Fruit fly (Drosophila melanogaster) whole organism, adult: ENCODE data around the gene Ca-Ma2d.

ENCODE experiments used
- CG11617 ChIP-seq: fragments of 200-800 bp; sonication (Bioruptor generic); optimal IDR thresholded peaks from 2 replicates; lab custom pipeline; 2017; ENCODE audit warnings: mild to moderate bottlenecking, missing biosample characterization, missing genetic modification reagents, missing genetic modification characterization
- CG12768 ChIP-seq: fragments of 200-800 bp; sonication (Bioruptor generic); optimal IDR thresholded peaks from 2 replicates; lab custom pipeline; 2017; ENCODE audit warnings: missing biosample characterization, missing genetic modification characterization, mild to moderate bottlenecking, moderate library complexity, missing genetic modification reagents
- CG14711 ChIP-seq: fragments of 200-800 bp; sonication (Bioruptor generic); optimal IDR thresholded peaks from 2 replicates; lab custom pipeline; 2018; ENCODE audit warnings: missing biosample characterization, mild to moderate bottlenecking, missing genetic modification characterization, moderate library complexity
- CG1620 ChIP-seq: fragments of 200-800 bp; sonication (Bioruptor generic); optimal IDR thresholded peaks from 2 replicates; lab custom pipeline; 2016; ENCODE audit warnings: missing biosample characterization, missing genetic modification characterization
- CG33017 ChIP-seq: fragments of 200-800 bp; sonication (Bioruptor generic); optimal IDR thresholded peaks from 2 replicates; lab custom pipeline; 2018; ENCODE audit warnings: missing biosample characterization, mild to moderate bottlenecking, missing genetic modification characterization, moderate library complexity
- CG5204 ChIP-seq: fragments of 200-800 bp; sonication (Bioruptor generic); optimal IDR thresholded peaks from 2 replicates; lab custom pipeline; 2016; ENCODE audit warnings: missing biosample characterization, missing genetic modification characterization
- CG7045 ChIP-seq: fragments of 200-800 bp; sonication (Bioruptor generic); optimal IDR thresholded peaks from 2 replicates; lab custom pipeline; 2017; ENCODE audit warnings: missing biosample characterization, mild to moderate bottlenecking, missing genetic modification characterization
- CG7101 ChIP-seq: fragments of 200-800 bp; sonication (Bioruptor generic); optimal IDR thresholded peaks from 2 replicates; lab custom pipeline; 2018; ENCODE audit warnings: missing biosample characterization, mild to moderate bottlenecking, missing genetic modification characterization, moderate library complexity
- Clk ChIP-seq: fragments of 200-800 bp; sonication (Bioruptor generic); optimal IDR thresholded peaks from 2 replicates; lab custom pipeline; 2017; ENCODE audit warnings: missing biosample characterization, missing genetic modification characterization
- Crg-1 ChIP-seq: fragments of 200-800 bp; sonication (Bioruptor generic); optimal IDR thresholded peaks from 2 replicates; lab custom pipeline; 2016; ENCODE audit warnings: missing biosample characterization, missing genetic modification characterization
- Hr96 ChIP-seq: fragments of 200-800 bp; sonication (Bioruptor generic); optimal IDR thresholded peaks from 2 replicates; lab custom pipeline; 2016; ENCODE audit warnings: missing biosample characterization, missing genetic modification characterization
- Mnt ChIP-seq: fragments of 200-800 bp; sonication (Bioruptor generic); optimal IDR thresholded peaks from 2 replicates; lab custom pipeline; 2016; ENCODE audit warnings: missing biosample characterization, mild to moderate bottlenecking, missing genetic modification characterization
- bab1 ChIP-seq: fragments of 200-800 bp; sonication (Bioruptor generic); optimal IDR thresholded peaks from 3 replicates; lab custom pipeline; 2019; ENCODE audit warnings: missing biosample characterization, mild to moderate bottlenecking, missing genetic modification characterization, moderate library complexity
- cic ChIP-seq: fragments of 200-800 bp; sonication (Bioruptor generic); optimal IDR thresholded peaks from 2 replicates; lab custom pipeline; 2017; ENCODE audit warnings: missing biosample characterization, mild to moderate bottlenecking, missing genetic modification characterization, moderate library complexity
- cnc ChIP-seq, 2 experiments: fragments of >200 bp; optimal IDR thresholded peaks; 2 replicates each; lab custom pipeline; 2017
- kay ChIP-seq: fragments of 200-800 bp; sonication (Bioruptor generic); peaks from one replicate; lab custom pipeline; 2016; ENCODE audit warnings: missing biosample characterization, missing genetic modification characterization, borderline replicate concordance
- ovo ChIP-seq: fragments of 200-800 bp; sonication (Bioruptor generic); optimal IDR thresholded peaks from 2 replicates; lab custom pipeline; 2016; ENCODE audit warnings: missing biosample characterization, missing genetic modification characterization
- pad ChIP-seq: fragments of 200-800 bp; sonication (Bioruptor generic); optimal IDR thresholded peaks from 3 replicates; lab custom pipeline; 2017; ENCODE audit warnings: missing biosample characterization, missing genetic modification characterization, mild to moderate bottlenecking, moderate library complexity, missing genetic modification reagents
- tj ChIP-seq: fragments of 200-800 bp; sonication (Bioruptor generic); optimal IDR thresholded peaks from 3 replicates; lab custom pipeline; 2017; ENCODE audit warnings: missing biosample characterization, mild to moderate bottlenecking, missing genetic modification characterization, moderate library complexity
- toe ChIP-seq: fragments of 200-800 bp; sonication (Bioruptor generic); optimal IDR thresholded peaks from 2 replicates; lab custom pipeline; 2016; ENCODE audit warnings: missing biosample characterization, missing genetic modification characterization

Gene Ca-Ma2d

DNA sequence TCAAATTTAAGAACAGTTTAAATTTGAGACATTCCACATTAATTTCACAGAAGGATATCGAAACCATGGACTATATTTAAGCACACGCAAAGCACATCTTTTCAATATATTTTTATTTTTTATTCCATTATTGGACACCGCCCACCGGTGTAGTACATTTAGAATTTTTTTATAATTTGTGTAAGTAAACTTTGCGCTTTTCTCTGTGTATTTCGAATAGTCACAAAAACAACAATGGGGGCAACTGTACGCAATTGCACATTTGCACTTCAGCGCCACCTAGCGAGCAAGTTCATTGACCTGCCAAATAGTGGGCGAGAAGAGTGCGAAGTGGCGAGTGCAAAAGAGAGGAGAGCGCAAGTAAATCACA, 44.5 kb downstream of the Ca-Ma2d start:
- no peak for TF ChIP-seq kay (GFP tag; lab: Kevin White, UChicago)
- TF ChIP-seq tj (GFP tag; lab: Kevin White, UChicago), result peak; percentile 24
- peak; percentile 26 for TF ChIP-seq CG7101 (tag; lab: Kevin White, UChicago)
- TF ChIP-seq cnc (optimal IDR thresholded peaks at IDR 0.05; lab: Kevin White, UChicago), result no peak
- TF ChIP-seq ovo (GFP tag; lab: Kevin White, UChicago), result no peak
- no peak for TF ChIP-seq Crg-1 (GFP tag; lab: Kevin White, UChicago)
- TF ChIP-seq pad (GFP tag; lab: Kevin White, UChicago), result peak; percentile 15
- peak; percentile 2 for TF ChIP-seq CG14711
- no peak for TF ChIP-seq Mnt (GFP tag; lab: Kevin White, UChicago)
- no peak for TF ChIP-seq Hr96 (GFP tag; lab: Kevin White, UChicago)
- TF ChIP-seq CG1620 (GFP tag; lab: Kevin White, UChicago), result no peak
- no peak for TF ChIP-seq cic (GFP tag; lab: Kevin White, UChicago)
- peak; percentile 30 for TF ChIP-seq CG11617 (GFP tag; lab: Kevin White, UChicago)
- TF ChIP-seq CG33017 (tag; lab: Kevin White, UChicago), result no peak
- TF ChIP-seq CG5204, result peak; percentile 31
- TF ChIP-seq Clk, result peak; percentile 30
- TF ChIP-seq CG7045, result peak; percentile 7
- TF ChIP-seq bab1, result no peak
- no peak for TF ChIP-seq toe (GFP tag; lab: Kevin White, UChicago)

DNA sequence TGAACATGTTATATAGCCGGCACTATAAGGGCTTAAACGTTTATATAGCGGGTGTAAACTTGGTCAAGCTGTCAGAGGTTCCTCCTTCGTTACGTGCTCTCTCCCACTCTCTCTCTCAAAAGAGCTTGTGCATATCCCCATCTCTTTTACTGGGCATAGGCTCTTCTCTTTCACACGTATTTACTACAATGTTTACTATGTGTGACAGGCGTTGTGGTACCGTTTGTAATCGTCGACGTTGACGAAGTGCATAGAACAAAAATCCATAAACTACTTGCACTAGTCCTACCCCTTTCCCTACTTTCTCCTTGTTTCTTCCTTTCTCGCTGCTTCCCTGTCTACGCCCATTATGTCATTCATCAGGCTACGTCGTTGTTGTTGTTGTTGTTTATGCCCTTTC, 45.5 kb downstream of the Ca-Ma2d start:
- TF ChIP-seq pad (GFP tag; lab: Kevin White, UChicago) (peak; percentile 27), CG5204 (no peak), Hr96 (GFP tag; lab: Kevin White, UChicago) (no peak), ovo (GFP tag; lab: Kevin White, UChicago) (no peak), cic (GFP tag; lab: Kevin White, UChicago) (peak; percentile 74), CG7101 (tag; lab: Kevin White, UChicago) (peak; percentile 24), CG1620 (GFP tag; lab: Kevin White, UChicago) (no peak)

DNA sequence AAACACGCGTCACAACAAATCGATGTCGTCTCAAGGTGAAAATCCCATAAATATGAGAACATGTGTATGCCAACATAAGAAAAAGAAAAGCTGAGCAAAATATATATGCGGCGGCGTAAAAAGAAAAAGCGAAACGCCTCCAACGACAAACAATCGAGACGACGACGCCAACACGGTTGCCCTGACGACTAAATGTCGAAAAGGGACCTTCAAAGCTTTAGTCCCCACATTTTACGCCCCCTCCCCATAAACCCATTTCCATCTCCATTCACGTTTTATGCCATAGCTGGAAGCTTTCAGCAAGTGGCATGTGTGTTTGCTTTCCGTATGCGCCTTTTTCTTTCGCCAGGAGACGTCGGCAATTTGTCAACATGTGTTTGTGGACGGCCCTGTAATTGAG, 46.6 kb downstream of the Ca-Ma2d start:
- TF ChIP-seq Hr96 (GFP tag; lab: Kevin White, UChicago) (no peak), Crg-1 (GFP tag; lab: Kevin White, UChicago) (no peak), tj (GFP tag; lab: Kevin White, UChicago) (no peak), CG11617 (GFP tag; lab: Kevin White, UChicago) (no peak), CG14711 (no peak), toe (GFP tag; lab: Kevin White, UChicago) (no peak)

DNA sequence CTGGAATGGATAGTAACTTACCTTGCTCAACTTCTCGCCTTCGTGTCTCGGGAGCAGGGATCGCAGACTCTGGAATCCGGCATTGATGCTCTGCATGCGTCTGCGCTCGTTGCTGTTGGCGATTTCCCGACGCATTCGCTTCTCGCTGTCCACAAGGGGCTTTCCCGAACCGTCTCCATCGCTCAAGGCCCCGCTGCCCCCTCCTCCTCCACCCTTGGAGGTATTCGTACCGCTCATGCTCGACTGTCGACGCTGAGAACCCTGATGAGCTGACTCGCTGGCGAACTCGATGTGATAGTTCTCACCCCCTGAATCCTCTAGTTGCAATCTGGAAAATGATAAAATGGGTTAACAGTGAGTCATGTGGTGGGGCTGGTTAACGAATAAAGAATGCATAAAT, 47.6 kb downstream of the Ca-Ma2d start:
- TF ChIP-seq CG11617 (GFP tag; lab: Kevin White, UChicago), result no peak
- no peak for TF ChIP-seq CG33017 (tag; lab: Kevin White, UChicago)
- no peak for TF ChIP-seq ovo (GFP tag; lab: Kevin White, UChicago)
- no peak for TF ChIP-seq toe (GFP tag; lab: Kevin White, UChicago)
- TF ChIP-seq CG14711, result no peak
- no peak for TF ChIP-seq Hr96 (GFP tag; lab: Kevin White, UChicago)
- TF ChIP-seq kay (GFP tag; lab: Kevin White, UChicago), result no peak
- TF ChIP-seq tj (GFP tag; lab: Kevin White, UChicago), result no peak
- TF ChIP-seq pad (GFP tag; lab: Kevin White, UChicago), result no peak
- TF ChIP-seq CG12768 (GFP tag; lab: Kevin White, UChicago), result no peak
- TF ChIP-seq Clk, result no peak
- no peak for TF ChIP-seq bab1
- no peak for TF ChIP-seq CG1620 (GFP tag; lab: Kevin White, UChicago)
- TF ChIP-seq Mnt (GFP tag; lab: Kevin White, UChicago), result no peak
- no peak for TF ChIP-seq CG7045
- TF ChIP-seq cic (GFP tag; lab: Kevin White, UChicago), result no peak
- no peak for TF ChIP-seq CG5204

DNA sequence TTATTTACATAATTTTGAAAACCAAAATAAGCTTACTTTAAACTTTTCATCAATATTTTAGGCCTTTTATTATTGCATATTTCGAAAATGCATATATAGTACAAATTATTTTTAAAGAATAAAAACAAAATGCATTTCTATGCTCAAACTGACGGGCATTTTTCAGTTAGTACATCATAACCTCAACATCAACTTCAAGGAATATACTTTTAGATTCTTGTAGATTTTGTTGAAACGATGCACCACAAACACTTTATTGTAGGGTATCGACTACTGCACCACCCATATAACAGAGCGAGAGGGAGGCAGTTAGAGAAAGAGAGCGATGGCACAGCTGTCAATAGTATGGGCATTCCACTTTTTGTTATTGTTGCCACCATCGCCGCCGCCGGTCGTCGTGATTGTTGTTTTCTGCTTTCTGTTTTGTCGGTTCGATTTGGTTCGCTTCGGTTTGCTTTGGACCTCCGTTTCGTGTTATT, 48.5 kb downstream of the Ca-Ma2d start:
- TF ChIP-seq CG1620 (GFP tag; lab: Kevin White, UChicago) (peak; percentile 51), Hr96 (GFP tag; lab: Kevin White, UChicago) (peak; percentile 63), Clk (no peak), cnc (optimal IDR thresholded peaks at IDR 0.05; lab: Kevin White, UChicago) (no peak), CG33017 (tag; lab: Kevin White, UChicago) (peak; percentile 81), Mnt (GFP tag; lab: Kevin White, UChicago) (peak; percentile 56), pad (GFP tag; lab: Kevin White, UChicago) (peak; percentile 59), CG11617 (GFP tag; lab: Kevin White, UChicago) (peak; percentile 57), Crg-1 (GFP tag; lab: Kevin White, UChicago) (no peak), toe (GFP tag; lab: Kevin White, UChicago) (peak; percentile 69), CG14711 (peak; percentile 67), CG7101 (tag; lab: Kevin White, UChicago) (peak; percentile 71), cic (GFP tag; lab: Kevin White, UChicago) (peak; percentile 59), bab1 (peak; percentile 79), CG12768 (GFP tag; lab: Kevin White, UChicago) (peak; percentile 23), kay (GFP tag; lab: Kevin White, UChicago) (no peak), CG7045 (peak; percentile 73), CG5204 (peak; percentile 83), ovo (GFP tag; lab: Kevin White, UChicago) (no peak), tj (GFP tag; lab: Kevin White, UChicago) (peak; percentile 72)

DNA sequence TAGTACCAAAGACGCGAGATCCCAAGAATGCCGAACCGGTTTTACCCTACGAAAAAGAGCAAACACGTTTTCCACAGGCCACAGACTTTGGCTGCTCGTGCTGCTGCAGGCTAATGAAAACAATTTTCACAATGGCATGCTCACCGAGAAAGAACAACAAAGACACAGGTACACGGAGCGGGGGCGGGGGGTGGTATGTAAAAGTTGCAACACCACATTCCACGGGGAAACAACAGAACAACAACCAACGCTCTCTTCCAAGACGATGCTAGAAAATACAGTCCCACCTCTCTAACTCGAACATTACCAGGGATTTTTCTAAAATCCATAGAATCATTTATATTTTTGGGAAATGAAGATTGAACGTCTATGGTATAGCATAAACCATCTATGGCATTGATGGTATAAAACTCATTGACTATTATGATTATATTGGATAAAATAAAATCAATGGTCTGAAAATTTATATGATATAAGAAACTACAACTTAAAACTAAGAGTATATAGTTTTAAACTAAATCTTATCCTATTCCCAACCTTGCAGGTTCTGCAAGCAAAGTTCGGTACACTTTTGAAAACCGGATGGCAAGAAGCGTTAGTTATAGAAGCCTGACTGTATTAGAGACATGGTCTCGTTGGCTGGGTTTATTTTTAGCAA, 50.3 kb downstream of the Ca-Ma2d start:
- TF ChIP-seq CG14711, result no peak
- no peak for TF ChIP-seq Clk
- no peak for TF ChIP-seq CG11617 (GFP tag; lab: Kevin White, UChicago)
- no peak for TF ChIP-seq CG7101 (tag; lab: Kevin White, UChicago)
- TF ChIP-seq CG1620 (GFP tag; lab: Kevin White, UChicago), result no peak
- no peak for TF ChIP-seq cic (GFP tag; lab: Kevin White, UChicago)
